Fruit fly (Drosophila melanogaster) Kc167 (cell line): Measurements from ENCODE around the gene Snm1.

Source experiments
- Sin3A ChIP-seq: fragments of >200 bp; optimal IDR thresholded peaks from 2 replicates; lab custom pipeline; 2018; ENCODE audit warnings: missing external identifiers
- psq ChIP-seq: fragments of >200 bp; optimal IDR thresholded peaks from 2 replicates; lab custom pipeline; 2017; ENCODE audit warnings: missing external identifiers
- ttk ChIP-seq: sonication (Bioruptor generic); optimal IDR thresholded peaks from 2 replicates; lab custom pipeline; 2017; ENCODE audit warnings: missing external identifiers

dm6 chr3R:5588573-5588972, 33.7 kb downstream of the Snm1 start, which contains the start of gene PolZ2:
- no peak for TF ChIP-seq psq (lab: Kevin White, UChicago)
- TF ChIP-seq ttk (lab: Kevin White, UChicago) = no peak
- no peak for TF ChIP-seq Sin3A
